Fruit fly (Drosophila melanogaster) whole organism, embryonic: ENCODE measurements around the gene gfzf.

Experiments used
- Bdp1 ChIP-seq: fragments of 200-800 bp; sonication (Bioruptor generic); optimal IDR thresholded peaks from 3 replicates; lab custom pipeline; 2016; ENCODE audit warnings: missing biosample characterization, missing genetic modification characterization
- CG10654 ChIP-seq: fragments of 200-800 bp; sonication (Bioruptor generic); optimal IDR thresholded peaks from 2 replicates; lab custom pipeline; 2016; ENCODE audit warnings: missing biosample characterization, missing genetic modification characterization
- CG11695 ChIP-seq: fragments of 200-800 bp; sonication (Bioruptor generic); IDR thresholded peaks from 3 replicates; pipeline ENCODE4 v1.3.6; 2022; ENCODE audit warnings: missing biosample characterization, missing genetic modification characterization
- CG12391 ChIP-seq: fragments of 200-800 bp; sonication (Bioruptor generic); optimal IDR thresholded peaks from 3 replicates; lab custom pipeline; 2018; ENCODE audit warnings: missing biosample characterization, mild to moderate bottlenecking, missing genetic modification characterization, moderate library complexity
- CG15601 ChIP-seq: fragments of 200-800 bp; sonication (Bioruptor generic); optimal IDR thresholded peaks from 3 replicates; lab custom pipeline; 2019; ENCODE audit warnings: missing biosample characterization, mild to moderate bottlenecking, missing genetic modification characterization, moderate library complexity
- CG16863 ChIP-seq: fragments of 200-800 bp; sonication (Bioruptor generic); optimal IDR thresholded peaks from 3 replicates; lab custom pipeline; 2016; ENCODE audit warnings: missing biosample characterization, missing genetic modification characterization
- CG17359 ChIP-seq: fragments of 200-800 bp; sonication (Bioruptor generic); optimal IDR thresholded peaks from 3 replicates; lab custom pipeline; 2018; ENCODE audit warnings: missing biosample characterization, mild to moderate bottlenecking, missing genetic modification characterization, moderate library complexity
- CG17829 ChIP-seq: fragments of 200-800 bp; optimal IDR thresholded peaks from 2 replicates; lab custom pipeline; 2019; ENCODE audit warnings: missing biosample characterization, mild to moderate bottlenecking, missing genetic modification characterization, moderate library complexity
- CG1792 ChIP-seq: fragments of 200-800 bp; sonication (Bioruptor generic); optimal IDR thresholded peaks from 2 replicates; lab custom pipeline; 2016; ENCODE audit warnings: missing biosample characterization, missing genetic modification characterization
- CG18011 ChIP-seq: fragments of 200-800 bp; sonication (Bioruptor generic); optimal IDR thresholded peaks from 2 replicates; lab custom pipeline; 2017; ENCODE audit warnings: missing biosample characterization, missing genetic modification characterization, mild to moderate bottlenecking, moderate library complexity, missing genotype
- CG18619 ChIP-seq: fragments of 200-800 bp; sonication (Bioruptor generic); optimal IDR thresholded peaks from 3 replicates; lab custom pipeline; 2017; ENCODE audit warnings: missing biosample characterization, mild to moderate bottlenecking, missing genetic modification characterization
- CG2129 ChIP-seq: fragments of 200-800 bp; sonication (Bioruptor generic); IDR thresholded peaks from 2 replicates; pipeline ENCODE4 v1.3.6; 2022; ENCODE audit warnings: missing biosample characterization, missing genetic modification characterization; ENCODE audit not compliant: partially characterized antibody
- CG31224 ChIP-seq: fragments of 200-800 bp; sonication (Bioruptor generic); IDR thresholded peaks from 2 replicates; pipeline ENCODE4 v1.3.6; 2022; ENCODE audit warnings: missing biosample characterization, missing genetic modification characterization
- CG3407 ChIP-seq: fragments of 200-800 bp; sonication (Bioruptor generic); optimal IDR thresholded peaks from 2 replicates; lab custom pipeline; 2018; ENCODE audit warnings: missing biosample characterization, mild to moderate bottlenecking, missing genetic modification characterization
- CG5180 ChIP-seq: fragments of 200-800 bp; sonication (Bioruptor generic); optimal IDR thresholded peaks from 3 replicates; lab custom pipeline; 2017; ENCODE audit warnings: missing biosample characterization, missing genetic modification characterization, mild to moderate bottlenecking, moderate library complexity, missing genetic modification reagents
- CG8281 ChIP-seq: fragments of 200-800 bp; sonication (Bioruptor generic); optimal IDR thresholded peaks from 2 replicates; lab custom pipeline; 2018; ENCODE audit warnings: missing biosample characterization, mild to moderate bottlenecking, missing genetic modification characterization, moderate library complexity
- Chrac-16 ChIP-seq: fragments of 200-800 bp; sonication (Bioruptor generic); optimal IDR thresholded peaks from 3 replicates; lab custom pipeline; 2016; ENCODE audit warnings: missing biosample characterization, missing genetic modification characterization
- Drgx ChIP-seq: fragments of 200-800 bp; sonication (Bioruptor generic); IDR thresholded peaks from 2 replicates; pipeline ENCODE4 v1.3.6; 2022; ENCODE audit warnings: missing biosample characterization, missing genetic modification characterization
- E2f2 ChIP-seq: fragments of 200-800 bp; sonication (Bioruptor generic); IDR thresholded peaks from 2 replicates; pipeline ENCODE4 v1.3.6; 2022; ENCODE audit warnings: missing biosample characterization, missing genetic modification characterization
- Fer1 ChIP-seq: fragments of 200-800 bp; sonication (Bioruptor generic); optimal IDR thresholded peaks from 2 replicates; lab custom pipeline; 2017; ENCODE audit warnings: missing biosample characterization, mild to moderate bottlenecking, missing genetic modification characterization
- Fer3 ChIP-seq: fragments of 200-800 bp; sonication (Bioruptor generic); optimal IDR thresholded peaks from 2 replicates; lab custom pipeline; 2018; ENCODE audit warnings: missing biosample characterization, mild to moderate bottlenecking, missing genetic modification characterization, moderate library complexity
- Hr3 ChIP-seq: fragments of 200-800 bp; sonication (Bioruptor generic); optimal IDR thresholded peaks from 3 replicates; lab custom pipeline; 2016; ENCODE audit warnings: missing biosample characterization, missing genetic modification characterization
- Hr51 ChIP-seq, 2 experiments: fragments of 200-800 bp; sonication (Bioruptor generic); optimal IDR thresholded peaks; 2 replicates in 1 of 2; 3 replicates in 1 of 2; lab custom pipeline; 2016 to 2018; ENCODE audit warnings: missing biosample characterization in 2 of 2, missing genetic modification characterization in 2 of 2, mild to moderate bottlenecking in 1 of 2, moderate library complexity in 1 of 2
- Hsf ChIP-seq: fragments of 200-800 bp; sonication (Bioruptor generic); optimal IDR thresholded peaks from 3 replicates; lab custom pipeline; 2016; ENCODE audit warnings: missing biosample characterization, missing genetic modification characterization
- MBD-R2 ChIP-seq: fragments of 200-800 bp; sonication (Bioruptor generic); IDR thresholded peaks from 2 replicates; pipeline ENCODE4 v1.3.6; 2022; ENCODE audit warnings: missing biosample characterization, missing genetic modification characterization
- NfI ChIP-seq: fragments of 200-800 bp; sonication (Bioruptor generic); optimal IDR thresholded peaks from 3 replicates; lab custom pipeline; 2018; ENCODE audit warnings: missing biosample characterization, mild to moderate bottlenecking, missing genetic modification characterization, moderate library complexity
- Ravus ChIP-seq: fragments of 200-800 bp; sonication (Bioruptor generic); IDR thresholded peaks from 2 replicates; pipeline ENCODE4 v1.3.6; 2022; ENCODE audit warnings: missing biosample characterization, missing genetic modification characterization
- Trl ChIP-seq, 3 experiments: fragments of >200 bp in 2 of 3; fragments of 200-800 bp in 1 of 3; sonication (Bioruptor generic) in 1 of 3; optimal IDR thresholded peaks; 2 replicates in 1 of 3; 3 replicates in 2 of 3; lab custom pipeline; 2016 to 2017; ENCODE audit warnings: missing biosample characterization in 1 of 3, missing genetic modification characterization in 1 of 3
- crol ChIP-seq: fragments of 200-800 bp; sonication (Bioruptor generic); IDR thresholded peaks from 2 replicates; pipeline ENCODE4 v1.3.6; 2022; ENCODE audit warnings: missing biosample characterization, missing genetic modification characterization
- ewg ChIP-seq: fragments of 200-800 bp; sonication (Bioruptor generic); optimal IDR thresholded peaks from 3 replicates; lab custom pipeline; 2017; ENCODE audit warnings: mild to moderate bottlenecking, missing biosample characterization, missing genetic modification reagents, missing genetic modification characterization
- gem ChIP-seq: fragments of 200-800 bp; sonication (Bioruptor generic); optimal IDR thresholded peaks from 2 replicates; lab custom pipeline; 2019; ENCODE audit warnings: missing biosample characterization, mild to moderate bottlenecking, missing genetic modification characterization, moderate library complexity
- gsb ChIP-seq: fragments of 200-800 bp; sonication (Bioruptor generic); IDR thresholded peaks from 2 replicates; pipeline ENCODE4 v1.3.6; 2022; ENCODE audit warnings: missing biosample characterization, missing genetic modification characterization
- hkb ChIP-seq, 2 experiments: fragments of 200-800 bp in 1 of 2; fragments of >200 bp in 1 of 2; sonication (Bioruptor generic) in 1 of 2; IDR thresholded peaks in 1 of 2; optimal IDR thresholded peaks in 1 of 2; 2 replicates each; pipeline versions ENCODE4 v1.3.6 to Lab custom; 2017 to 2022; ENCODE audit warnings: missing biosample characterization in 1 of 2, missing genetic modification characterization in 1 of 2
- insv ChIP-seq, 2 experiments: fragments of 200-800 bp; sonication (Bioruptor generic); optimal IDR thresholded peaks; 3 replicates each; lab custom pipeline; 2016 to 2018; ENCODE audit warnings: missing biosample characterization in 2 of 2, missing genetic modification characterization in 2 of 2
- jigr1 ChIP-seq: fragments of 200-800 bp; sonication (Bioruptor generic); IDR thresholded peaks from 3 replicates; pipeline ENCODE4 v1.3.6; 2022; ENCODE audit warnings: missing biosample characterization, missing genetic modification characterization
- nom ChIP-seq: fragments of 200-800 bp; sonication (Bioruptor generic); optimal IDR thresholded peaks from 2 replicates; lab custom pipeline; 2017; ENCODE audit warnings: missing biosample characterization, missing genetic modification characterization, mild to moderate bottlenecking, moderate library complexity, missing genetic modification reagents
- pan ChIP-seq, 4 experiments: fragments of >200 bp in 3 of 4; fragments of 200-800 bp in 1 of 4; sonication (Bioruptor generic) in 1 of 4; optimal IDR thresholded peaks in 3 of 4; IDR thresholded peaks in 1 of 4; 2 replicates each; pipeline versions ENCODE4 v1.3.6 to Lab custom; 2017 to 2022; ENCODE audit warnings: missing biosample characterization in 2 of 4, missing genetic modification characterization in 2 of 4, mixed read lengths in 1 of 4
- pum ChIP-seq: fragments of 200-800 bp; sonication (Bioruptor generic); optimal IDR thresholded peaks from 2 replicates; lab custom pipeline; 2016; ENCODE audit warnings: missing biosample characterization, missing genetic modification characterization
- row ChIP-seq: fragments of 200-800 bp; sonication (Bioruptor generic); IDR thresholded peaks from 3 replicates; pipeline ENCODE4 v1.3.6; 2022; ENCODE audit warnings: missing biosample characterization, missing genetic modification characterization
- sens-2 ChIP-seq: fragments of 200-800 bp; sonication (Bioruptor generic); IDR thresholded peaks from 2 replicates; pipeline ENCODE4 v1.3.6; 2022; ENCODE audit warnings: missing biosample characterization, missing genetic modification characterization
- stwl ChIP-seq: fragments of 200-800 bp; sonication (Bioruptor generic); optimal IDR thresholded peaks from 3 replicates; lab custom pipeline; 2018; ENCODE audit warnings: missing biosample characterization, mild to moderate bottlenecking, missing genetic modification characterization, moderate library complexity
- tll ChIP-seq, 2 experiments: fragments of 200-800 bp in 1 of 2; fragments of >200 bp in 1 of 2; sonication (Bioruptor generic) in 1 of 2; optimal IDR thresholded peaks; 2 replicates each; lab custom pipeline; 2017 to 2019; ENCODE audit warnings: missing biosample characterization in 2 of 2, missing genetic modification characterization in 2 of 2, mild to moderate bottlenecking in 1 of 2, moderate library complexity in 1 of 2
- ttk ChIP-seq: fragments of 200-800 bp; sonication (Bioruptor generic); IDR thresholded peaks from 2 replicates; pipeline ENCODE4 v2.1.2; 2022; ENCODE audit warnings: missing biosample characterization, missing genetic modification characterization
- vnd ChIP-seq: fragments of 200-800 bp; sonication (Bioruptor generic); IDR thresholded peaks from 3 replicates; pipeline ENCODE4 v1.3.6; 2022; ENCODE audit warnings: missing biosample characterization, missing genetic modification characterization; ENCODE audit not compliant: partially characterized antibody
- vvl ChIP-seq: fragments of 200-800 bp; sonication (Bioruptor generic); IDR thresholded peaks from 2 replicates; pipeline ENCODE4 v1.3.6; 2022; ENCODE audit warnings: missing biosample characterization, missing genetic modification characterization

The gfzf gene

DNA sequence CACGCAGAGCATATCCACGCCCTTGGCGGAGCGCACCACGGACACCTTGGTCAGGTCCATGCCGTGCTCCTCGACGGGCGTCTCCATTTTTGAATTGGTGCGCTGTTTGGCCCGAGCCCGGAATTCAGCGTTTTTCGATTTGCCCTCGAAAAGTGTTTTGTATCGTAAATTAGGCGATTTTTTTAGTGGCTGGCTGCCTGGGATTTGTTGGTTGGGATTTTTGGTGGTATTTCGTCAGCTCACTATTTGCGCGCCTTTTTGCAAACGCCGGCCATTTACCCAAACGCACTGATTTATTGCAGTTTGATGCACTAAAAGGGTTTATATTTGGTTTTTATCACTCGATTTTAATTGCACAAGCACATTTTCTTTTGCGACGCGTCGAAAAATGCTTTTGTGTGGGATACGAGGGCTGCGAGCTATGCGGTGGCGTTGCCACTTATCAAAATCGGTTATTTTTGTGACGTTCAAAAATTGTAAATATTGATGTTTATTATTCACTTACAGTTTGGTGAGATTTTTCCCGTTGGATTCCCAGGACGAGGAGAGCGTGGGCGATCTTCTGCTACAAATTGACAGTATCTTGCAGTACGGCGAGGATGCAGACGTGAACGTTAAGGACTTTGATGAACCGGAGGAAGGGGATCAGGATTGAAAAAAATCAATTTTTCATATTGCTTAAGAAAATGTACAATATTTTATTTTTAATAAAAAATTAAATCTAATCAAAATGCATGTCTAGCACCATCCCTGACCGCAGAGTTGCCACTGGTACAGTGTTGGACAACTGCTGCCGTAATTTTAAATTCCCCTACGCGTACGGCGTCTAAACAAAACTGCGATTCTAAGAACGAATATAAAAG is at the start of gene gfzf, which contains the start of gene Sas-4 (continued):
- TF ChIP-seq Ravus (GFP tag; lab: Robert Waterston, UW) (no peak; the same call in 1 of the 2 replicates), CG11695 (GFP tag; lab: Robert Waterston, UW) (peak; percentile 52; the same call in 1 of the 3 replicates), pum (peak; percentile 27), crol (no peak), CG12391 (peak; percentile 56), Hsf (peak; percentile 50), vnd (GFP tag; lab: Robert Waterston, UW) (no peak), CG18619 (GFP tag; lab: Kevin White, UChicago) (peak; percentile 56), CG16863 (GFP tag; lab: Kevin White, UChicago) (peak; percentile 8), sens-2 (GFP tag; lab: Robert Waterston, UW) (0 out of 2 replicates have a peak, but pooled peaks have one; percentile 35), jigr1 (0 out of 3 replicates have a peak, but pooled peaks have one; percentile 35), ttk (GFP tag; lab: Robert Waterston, UW) (peak; percentile 48; the same call in 1 of the 2 replicates), vvl (GFP tag; lab: Robert Waterston, UW) (peak; percentile 46; the same call in 1 of the 2 replicates), Hr3 (GFP tag; lab: Kevin White, UChicago) (peak; percentile 62), gsb (no peak), ewg (peak; percentile 40), Chrac-16 (GFP tag; lab: Kevin White, UChicago) (peak; percentile 69), CG5180 (GFP tag; lab: Kevin White, UChicago) (no peak), CG8281 (tag; lab: Kevin White, UChicago) (no peak), CG17359 (tag; lab: Kevin White, UChicago) (peak; percentile 48), insv (GFP tag; optimal IDR thresholded peaks at IDR 0.05; lab: Kevin White, UChicago) (peak in 1 of 2 experiments; percentile 18), CG15601 (tag; lab: Kevin White, UChicago) (peak; percentile 38), MBD-R2 (GFP tag; lab: Robert Waterston, UW) (peak; percentile 60), pan (optimal IDR thresholded peaks at IDR 0.05; lab: Kevin White, UChicago) (no peak), pan (GFP tag; optimal IDR thresholded peaks at IDR 0.05 in 1 of 2, IDR thresholded peaks at IDR 0.05 in 1 of 2) (peak in 1 of 2 experiments; percentile 64), stwl (tag; lab: Kevin White, UChicago) (peak; percentile 39), E2f2 (peak; percentile 77), CG3407 (GFP tag; lab: Kevin White, UChicago) (peak; percentile 25), NfI (GFP tag; lab: Kevin White, UChicago) (peak; percentile 63), CG31224 (GFP tag; lab: Robert Waterston, UW) (peak; percentile 59), CG1792 (GFP tag; lab: Kevin White, UChicago) (no peak), gem (no peak), Fer3 (tag; lab: Kevin White, UChicago) (peak; percentile 28), CG17829 (peak; percentile 44), row (peak; percentile 75), Fer1 (peak; percentile 28), tll (GFP tag; optimal IDR thresholded peaks at IDR 0.05; lab: Kevin White, UChicago) (no peak), CG2129 (GFP tag; lab: Robert Waterston, UW) (no peak), CG18011 (GFP tag; lab: Kevin White, UChicago) (peak; percentile 63), Trl (optimal IDR thresholded peaks at IDR 0.05; lab: Kevin White, UChicago) (no peak), Trl (GFP tag; optimal IDR thresholded peaks at IDR 0.05; lab: Kevin White, UChicago) (peak; percentile 39), hkb (optimal IDR thresholded peaks at IDR 0.05; lab: Kevin White, UChicago) (no peak), hkb (GFP tag; IDR thresholded peaks at IDR 0.05; lab: Robert Waterston, UW) (peak; percentile 48; the same call in 1 of the 2 replicates), CG10654 (GFP tag; lab: Kevin White, UChicago) (peak; percentile 54), Drgx (GFP tag; lab: Robert Waterston, UW) (peak; percentile 53; the same call in 1 of the 2 replicates), Bdp1 (GFP tag; lab: Kevin White, UChicago) (peak; percentile 11), Hr51 (GFP tag; optimal IDR thresholded peaks at IDR 0.05; lab: Kevin White, UChicago) (peak in 1 of 2 experiments; percentile 16), nom (GFP tag; lab: Kevin White, UChicago) (peak; percentile 7)
